Fruit fly (Drosophila melanogaster) whole organism, prepupa: ENCODE data around the gene CG12947.
A peak's percentile ranks its signal among the peaks of the same experiment; 100 is the strongest.

Experiments used
- Blimp-1 ChIP-seq: fragments of 200-800 bp; sonication (Bioruptor generic); optimal IDR thresholded peaks from 3 replicates; lab custom pipeline; 2017; ENCODE audit warnings: missing biosample characterization, missing genetic modification characterization, mild to moderate bottlenecking, moderate library complexity, missing genetic modification reagents
- CG10669 ChIP-seq: fragments of 200-800 bp; sonication (Bioruptor generic); optimal IDR thresholded peaks from 3 replicates; lab custom pipeline; 2018; ENCODE audit warnings: missing biosample characterization, mild to moderate bottlenecking, missing genetic modification characterization, moderate library complexity
- CG11294 ChIP-seq: fragments of 200-800 bp; sonication (Bioruptor generic); IDR thresholded peaks from 2 replicates; pipeline ENCODE4 v1.3.6; 2022; ENCODE audit warnings: missing biosample characterization, missing genetic modification characterization
- CG11762 ChIP-seq: fragments of 200-800 bp; sonication (Bioruptor generic); optimal IDR thresholded peaks from 3 replicates; lab custom pipeline; 2016; ENCODE audit warnings: missing biosample characterization, missing genetic modification characterization; ENCODE audit not compliant: insufficient read depth
- CG11902 ChIP-seq: fragments of 200-800 bp; sonication (Bioruptor generic); optimal IDR thresholded peaks from 3 replicates; lab custom pipeline; 2016; ENCODE audit warnings: missing biosample characterization, missing genetic modification characterization
- CG15336 ChIP-seq: fragments of 200-800 bp; sonication (Bioruptor generic); IDR thresholded peaks from 2 replicates; pipeline ENCODE4 v1.3.6; 2022; ENCODE audit warnings: missing biosample characterization, missing genetic modification characterization
- CG16779 ChIP-seq: fragments of 200-800 bp; sonication (Bioruptor generic); optimal IDR thresholded peaks from 3 replicates; lab custom pipeline; 2017; ENCODE audit warnings: missing biosample characterization, mild to moderate bottlenecking, missing genetic modification characterization
- CG3032 ChIP-seq: fragments of 200-800 bp; optimal IDR thresholded peaks from 2 replicates; lab custom pipeline; 2019; ENCODE audit warnings: missing biosample characterization, mild to moderate bottlenecking, missing genetic modification characterization, moderate library complexity
- CG34406 ChIP-seq: fragments of 200-800 bp; sonication (Bioruptor generic); optimal IDR thresholded peaks from 3 replicates; lab custom pipeline; 2016; ENCODE audit warnings: missing biosample characterization, missing genetic modification characterization
- CG3919 ChIP-seq: fragments of 200-800 bp; sonication (Bioruptor generic); optimal IDR thresholded peaks from 3 replicates; lab custom pipeline; 2016; ENCODE audit warnings: missing biosample characterization, missing genetic modification characterization
- CG4318 ChIP-seq: fragments of 200-800 bp; sonication (Bioruptor generic); optimal IDR thresholded peaks from 3 replicates; lab custom pipeline; 2017; ENCODE audit warnings: missing biosample characterization, mild to moderate bottlenecking, missing genetic modification characterization
- CG6792 ChIP-seq: fragments of 200-800 bp; sonication (Bioruptor generic); optimal IDR thresholded peaks from 3 replicates; lab custom pipeline; 2016; ENCODE audit warnings: missing biosample characterization, missing genetic modification characterization
- CG6808 ChIP-seq: fragments of 200-800 bp; sonication (Bioruptor generic); optimal IDR thresholded peaks from 3 replicates; lab custom pipeline; 2017; ENCODE audit warnings: missing biosample characterization, missing genetic modification characterization, mild to moderate bottlenecking, moderate library complexity, missing genetic modification reagents
- CG7368 ChIP-seq: fragments of 200-800 bp; sonication (Bioruptor generic); optimal IDR thresholded peaks from 3 replicates; lab custom pipeline; 2016; ENCODE audit warnings: missing biosample characterization, missing genetic modification characterization
- CG8119 ChIP-seq: fragments of 200-800 bp; sonication (Bioruptor generic); IDR thresholded peaks from 3 replicates; pipeline ENCODE4 v1.3.6; 2022; ENCODE audit warnings: missing biosample characterization, missing genetic modification characterization
- CG9139 ChIP-seq: fragments of 200-800 bp; sonication (Bioruptor generic); optimal IDR thresholded peaks from 3 replicates; lab custom pipeline; 2017; ENCODE audit warnings: missing biosample characterization, mild to moderate bottlenecking, missing genetic modification characterization
- Eip78C ChIP-seq: fragments of 200-800 bp; sonication (Bioruptor generic); peaks from one replicate; lab custom pipeline; 2016; ENCODE audit warnings: missing biosample characterization, missing genetic modification characterization
- Eip93F ChIP-seq: fragments of 200-800 bp; sonication (Bioruptor generic); optimal IDR thresholded peaks from 2 replicates; lab custom pipeline; 2016; ENCODE audit warnings: missing biosample characterization, mild to moderate bottlenecking, missing genetic modification characterization
- Ets21C ChIP-seq: fragments of 200-800 bp; sonication (Bioruptor generic); optimal IDR thresholded peaks from 3 replicates; lab custom pipeline; 2016; ENCODE audit warnings: missing biosample characterization, missing genetic modification characterization
- Gug ChIP-seq: fragments of 200-800 bp; sonication (Bioruptor generic); IDR thresholded peaks from 2 replicates; pipeline ENCODE4 v1.3.6; 2022; ENCODE audit warnings: missing biosample characterization, missing genetic modification characterization
- Lpt ChIP-seq: fragments of 200-800 bp; sonication (Bioruptor generic); optimal IDR thresholded peaks from 3 replicates; lab custom pipeline; 2016; ENCODE audit warnings: missing biosample characterization, missing genetic modification characterization
- Met ChIP-seq: fragments of 200-800 bp; sonication (Bioruptor generic); optimal IDR thresholded peaks from 3 replicates; lab custom pipeline; 2016; ENCODE audit warnings: missing biosample characterization, missing genetic modification characterization
- OdsH ChIP-seq: fragments of 200-800 bp; sonication (Bioruptor generic); optimal IDR thresholded peaks from 3 replicates; lab custom pipeline; 2016; ENCODE audit warnings: missing biosample characterization, missing genetic modification characterization
- Smox ChIP-seq: fragments of 200-800 bp; sonication (Bioruptor generic); optimal IDR thresholded peaks from 3 replicates; lab custom pipeline; 2016; ENCODE audit warnings: missing biosample characterization, missing genetic modification characterization
- Sox102F ChIP-seq: fragments of 200-800 bp; sonication (Bioruptor generic); optimal IDR thresholded peaks from 2 replicates; lab custom pipeline; 2016; ENCODE audit warnings: missing biosample characterization, mild to moderate bottlenecking, missing genetic modification characterization
- achi ChIP-seq: fragments of 200-800 bp; sonication (Bioruptor generic); optimal IDR thresholded peaks from 3 replicates; lab custom pipeline; 2016; ENCODE audit warnings: missing biosample characterization, missing genetic modification characterization
- dac ChIP-seq: fragments of 200-800 bp; sonication (Bioruptor generic); optimal IDR thresholded peaks from 2 replicates; lab custom pipeline; 2017; ENCODE audit warnings: missing biosample characterization, mild to moderate bottlenecking, missing genetic modification characterization
- dsx ChIP-seq: fragments of 200-800 bp; optimal IDR thresholded peaks from 3 replicates; lab custom pipeline; 2019; ENCODE audit warnings: missing biosample characterization, mild to moderate bottlenecking, missing genetic modification characterization, moderate library complexity; ENCODE audit not compliant: poor library complexity, severe bottlenecking
- eg ChIP-seq: fragments of 200-800 bp; sonication (Bioruptor generic); IDR thresholded peaks from 3 replicates; pipeline ENCODE4 v1.3.6; 2022; ENCODE audit warnings: missing biosample characterization, missing genetic modification characterization
- esn ChIP-seq: fragments of 200-800 bp; sonication (Bioruptor generic); optimal IDR thresholded peaks from 2 replicates; lab custom pipeline; 2016; ENCODE audit warnings: missing biosample characterization, mild to moderate bottlenecking, missing genetic modification characterization, moderate library complexity
- fd59A ChIP-seq: fragments of 200-800 bp; sonication (Bioruptor generic); optimal IDR thresholded peaks from 2 replicates; lab custom pipeline; 2017; ENCODE audit warnings: missing biosample characterization, mild to moderate bottlenecking, missing genetic modification characterization, missing genetic modification reagents
- fd85E ChIP-seq: fragments of 200-800 bp; sonication (Bioruptor generic); optimal IDR thresholded peaks from 3 replicates; lab custom pipeline; 2016; ENCODE audit warnings: missing biosample characterization, missing genetic modification characterization
- net ChIP-seq: fragments of 200-800 bp; sonication (Bioruptor generic); optimal IDR thresholded peaks from 3 replicates; lab custom pipeline; 2016; ENCODE audit warnings: missing biosample characterization, missing genetic modification characterization
- pdm3 ChIP-seq: fragments of 200-800 bp; sonication (Bioruptor generic); optimal IDR thresholded peaks from 3 replicates; lab custom pipeline; 2016; ENCODE audit warnings: missing biosample characterization, missing genetic modification characterization
- salr ChIP-seq, 2 experiments: fragments of 200-800 bp; sonication (Bioruptor generic); optimal IDR thresholded peaks; 3 replicates each; lab custom pipeline; 2016 to 2018; ENCODE audit warnings: missing biosample characterization in 2 of 2, missing genetic modification characterization in 2 of 2, mild to moderate bottlenecking in 1 of 2
- spab ChIP-seq: fragments of 200-800 bp; sonication (Bioruptor generic); optimal IDR thresholded peaks from 2 replicates; lab custom pipeline; 2017; ENCODE audit warnings: missing biosample characterization, mild to moderate bottlenecking, missing genetic modification characterization, missing genetic modification reagents
- svp ChIP-seq: fragments of 200-800 bp; sonication (Bioruptor generic); peaks from one replicate; lab custom pipeline; 2016; ENCODE audit warnings: missing biosample characterization, missing genetic modification characterization
- topi ChIP-seq: fragments of 200-800 bp; sonication (Bioruptor generic); optimal IDR thresholded peaks from 3 replicates; lab custom pipeline; 2016; ENCODE audit warnings: missing biosample characterization, missing genetic modification characterization
- vri ChIP-seq: fragments of 200-800 bp; sonication (Bioruptor generic); optimal IDR thresholded peaks from 3 replicates; lab custom pipeline; 2016; ENCODE audit warnings: missing biosample characterization, mild to moderate bottlenecking, missing genetic modification characterization

Gene CG12947

DNA sequence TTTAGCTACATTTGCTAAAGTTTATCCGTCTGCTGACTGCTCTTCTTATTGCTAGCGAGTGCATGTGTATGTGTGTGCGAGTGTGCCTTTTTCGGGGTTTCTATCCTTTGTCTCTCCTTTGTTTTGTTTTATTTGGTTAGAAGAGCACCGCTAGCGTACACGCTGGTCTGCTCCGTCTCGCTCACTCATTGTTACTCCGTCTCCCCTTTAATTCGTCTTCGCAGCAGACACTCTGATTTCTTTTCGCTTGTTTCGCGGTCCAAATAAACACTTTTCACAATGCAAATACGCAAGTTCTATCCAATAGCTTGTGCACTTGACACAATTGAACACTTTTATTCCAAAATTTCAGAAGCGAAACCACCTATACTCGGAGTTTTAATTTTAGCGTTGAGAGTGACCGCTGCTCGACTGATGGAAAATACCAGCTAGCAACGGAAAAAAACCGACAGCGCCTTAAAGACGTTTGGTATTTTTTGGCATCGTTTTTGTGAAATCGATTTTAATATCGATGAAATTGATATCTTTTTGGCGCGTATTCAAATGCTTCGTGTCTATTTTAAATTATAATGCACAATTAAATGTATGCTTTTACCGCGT is 29.2 kb downstream of the CG12947 start, which contains the start of gene FBXO11 (continued):
- TF ChIP-seq pdm3 (no peak), Met (GFP tag; lab: Kevin White, UChicago) (no peak), Sox102F (GFP tag; lab: Kevin White, UChicago) (no peak), CG15336 (peak; percentile 50), svp (no peak), CG6808 (GFP tag; lab: Kevin White, UChicago) (no peak), topi (peak; percentile 38), CG11902 (GFP tag; lab: Kevin White, UChicago) (no peak), Eip78C (GFP tag; lab: Kevin White, UChicago) (peak; percentile 84), fd85E (peak; percentile 61), fd59A (GFP tag; lab: Kevin White, UChicago) (no peak), CG10669 (GFP tag; lab: Kevin White, UChicago) (no peak), CG3919 (GFP tag; lab: Kevin White, UChicago) (no peak), Blimp-1 (GFP tag; lab: Kevin White, UChicago) (peak; percentile 33), dac (GFP tag; lab: Kevin White, UChicago) (peak; percentile 38), eg (GFP tag; lab: Robert Waterston, UW) (peak; percentile 80), Lpt (GFP tag; lab: Kevin White, UChicago) (peak; percentile 67), CG6792 (GFP tag; lab: Kevin White, UChicago) (peak; percentile 7), CG3032 (tag; lab: Kevin White, UChicago) (no peak), Gug (GFP tag; lab: Robert Waterston, UW) (no peak), CG16779 (tag; lab: Kevin White, UChicago) (peak; percentile 77), Eip93F (peak; percentile 25), achi (GFP tag; lab: Kevin White, UChicago) (no peak), spab (no peak), CG11294 (GFP tag; lab: Robert Waterston, UW) (no peak), Ets21C (GFP tag; lab: Kevin White, UChicago) (no peak), OdsH (no peak), net (GFP tag; lab: Kevin White, UChicago) (no peak), dsx (GFP tag; lab: Kevin White, UChicago) (no peak), esn (GFP tag; lab: Kevin White, UChicago) (no peak), CG8119 (GFP tag; lab: Robert Waterston, UW) (peak; percentile 60; the same call in 2 of the 3 replicates)

DNA sequence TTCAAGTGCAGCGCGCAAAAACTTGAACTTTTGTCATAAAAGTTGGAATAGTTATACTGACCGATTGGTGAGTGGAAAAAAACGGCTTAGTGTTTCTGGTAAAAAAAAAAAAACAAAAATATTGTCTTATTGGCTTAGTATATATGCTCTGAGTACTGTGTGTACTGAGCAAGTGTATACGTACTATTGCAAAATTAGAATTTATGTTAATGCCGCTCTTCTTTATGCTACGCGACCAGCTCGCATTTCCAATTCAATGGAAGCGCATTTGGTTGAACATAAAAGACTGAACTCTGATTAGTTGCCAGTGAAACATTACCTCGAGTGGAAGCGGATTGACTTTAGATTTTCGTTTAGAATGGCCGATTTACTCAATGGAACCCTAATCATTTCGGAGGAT is 32.6 kb downstream of the CG12947 start, which contains the start of gene CG8534:
Gene CG8534, plus strand, starts transcription at position 301 of the 400 bp plus-strand sequence.
- TF ChIP-seq CG8119 (GFP tag; lab: Robert Waterston, UW) = no peak
- TF ChIP-seq Smox = no peak
- TF ChIP-seq CG6792 (GFP tag; lab: Kevin White, UChicago) = no peak
- TF ChIP-seq achi (GFP tag; lab: Kevin White, UChicago) = no peak
- TF ChIP-seq CG4318 (GFP tag; lab: Kevin White, UChicago) = no peak
- TF ChIP-seq CG9139 (GFP tag; lab: Kevin White, UChicago) = no peak
- TF ChIP-seq topi = no peak
- TF ChIP-seq CG7368 (GFP tag; lab: Kevin White, UChicago) = no peak

DNA sequence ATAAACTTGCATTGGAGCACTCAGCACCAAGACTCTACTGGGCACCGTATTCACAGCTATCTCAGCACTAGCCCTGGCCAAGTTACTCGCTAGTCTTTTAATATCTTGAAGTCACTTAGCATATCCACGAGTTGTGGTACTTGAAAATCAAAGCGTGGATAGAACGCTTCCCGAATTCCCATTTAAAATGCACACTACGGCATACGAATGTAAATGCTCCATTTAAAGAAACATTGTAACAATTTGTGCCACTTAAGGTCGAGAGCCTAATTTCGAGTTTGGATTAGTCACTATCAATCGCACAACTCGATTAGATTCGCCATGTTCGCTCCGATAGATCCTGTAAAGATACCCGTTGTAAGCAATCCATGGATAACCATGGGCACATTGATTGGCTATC is 34.0 kb downstream of the CG12947 start, which contains the start of gene eloF:
Gene eloF, plus strand, starts transcription at position 301 of the 400 bp plus-strand sequence.
- TF ChIP-seq CG34406 (GFP tag; lab: Kevin White, UChicago) = no peak
- TF ChIP-seq CG6808 (GFP tag; lab: Kevin White, UChicago) = no peak
- TF ChIP-seq CG11762 (GFP tag; lab: Kevin White, UChicago) = no peak
- TF ChIP-seq CG16779 (tag; lab: Kevin White, UChicago) = no peak
- no peak for TF ChIP-seq CG6792 (GFP tag; lab: Kevin White, UChicago)
- no peak for TF ChIP-seq salr (GFP tag; optimal IDR thresholded peaks at IDR 0.05; lab: Kevin White, UChicago)
- no peak for TF ChIP-seq fd85E
- TF ChIP-seq Lpt (GFP tag; lab: Kevin White, UChicago) = no peak
- TF ChIP-seq pdm3 = no peak
- TF ChIP-seq vri (GFP tag; lab: Kevin White, UChicago) = no peak
- TF ChIP-seq topi = no peak
- no peak for TF ChIP-seq dsx (GFP tag; lab: Kevin White, UChicago)
- TF ChIP-seq achi (GFP tag; lab: Kevin White, UChicago) = no peak
